ENCODE assay signal across 1 fruit fly cellular context in the genomic region with DNA sequence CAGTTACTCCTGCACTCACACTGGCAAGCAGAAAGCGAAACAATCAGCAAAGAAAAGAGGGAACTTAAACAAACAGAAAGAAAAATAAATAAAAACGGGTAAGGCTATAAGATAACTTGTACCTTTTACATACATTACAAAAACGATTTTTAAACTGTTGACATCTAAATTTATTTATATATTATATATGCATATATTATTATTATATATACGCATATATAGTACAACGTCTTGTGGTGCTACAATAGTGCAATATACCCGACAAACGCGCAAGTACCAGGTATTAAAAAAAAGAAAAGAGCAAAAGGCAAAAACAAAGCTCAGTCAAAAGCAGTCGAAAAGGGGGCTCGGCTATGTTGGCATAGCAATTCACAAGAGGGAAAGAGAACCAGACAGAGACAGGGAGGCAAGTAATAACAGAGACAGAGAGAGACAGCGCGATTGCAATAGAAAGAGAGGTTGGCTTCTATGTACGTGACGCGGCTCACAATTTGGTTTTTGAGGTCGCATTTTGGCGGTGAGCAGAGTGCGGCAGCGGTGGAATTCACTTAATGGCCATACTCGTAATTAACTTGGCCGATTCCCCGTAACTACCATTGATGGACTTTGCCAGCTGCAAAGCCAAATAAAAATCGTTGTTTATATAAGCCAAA.
TF ChIP-seq lines count a peak whose summit lies in the region.

No protein-coding gene starts in this region.

TF ChIP-seq in whole organism, embryonic, 481 proteins besides CTCF, POLR2A, EP300 and RAD21 (continued from another document):
- TF ChIP-seq Ravus (GFP tag; IDR thresholded peaks at IDR 0.05; lab: Robert Waterston, UW) (peak; percentile 39), Vsx1 (GFP tag; optimal IDR thresholded peaks at IDR 0.05; lab: Kevin White, UChicago) (peak; percentile 67), CG43689 (GFP tag; IDR thresholded peaks at IDR 0.05; lab: Robert Waterston, UW) (0 out of 2 replicates have a peak, but pooled peaks have one; percentile 24), Stat92E (GFP tag; optimal IDR thresholded peaks at IDR 0.05; lab: Kevin White, UChicago) (peak in 1 of 3 experiments; percentile 23), Rx (GFP tag; IDR thresholded peaks at IDR 0.05; lab: Robert Waterston, UW) (peak; percentile 70), CG14441 (GFP tag; IDR thresholded peaks at IDR 0.05; lab: Robert Waterston, UW) (peak; percentile 84), CG7357 (GFP tag; IDR thresholded peaks at IDR 0.05; lab: Robert Waterston, UW) (peak; percentile 31; the same call in 1 of the 3 replicates), CG7928 (GFP tag; optimal IDR thresholded peaks at IDR 0.05; lab: Kevin White, UChicago) (peak; percentile 8), CG11247 (GFP tag; IDR thresholded peaks at IDR 0.05; lab: Robert Waterston, UW) (peak; percentile 63; the same call in 1 of the 2 replicates), chinmo (GFP tag; IDR thresholded peaks at IDR 0.05; lab: Robert Waterston, UW; ENCODE audit: partially characterized antibody) (peak; percentile 87; the same call in 3 of the 4 replicates)
